Worm (Caenorhabditis elegans): Measurements from ENCODE around the gene srt-4.

ce11 chrV:2595720-2596119 lies 18.0 kb downstream of the srt-4 start:
- no peak for TF ChIP-seq dao-5 (tag; optimal IDR thresholded peaks at IDR 0.05)
- TF ChIP-seq him-1 (tag; optimal IDR thresholded peaks at IDR 0.05): no peak

Measured in whole organism, L4/young adult.